Worm (Caenorhabditis elegans): Measurements from ENCODE around the gene F45H10.2.

The F45H10.2 gene

ce11 chrII:13495718-13496117, 2.9 kb upstream of the F45H10.2 start, which contains the start of gene drr-1:
drr-1 (minus strand) TSS chrII:13495900.
- TF ChIP-seq nhr-12 (tag; optimal IDR thresholded peaks at IDR 0.05) (no peak), ZK546.5 (tag; optimal IDR thresholded peaks at IDR 0.05) (no peak), lin-11 (tag; optimal IDR thresholded peaks at IDR 0.05) (no peak), elt-1 (tag; optimal IDR thresholded peaks at IDR 0.05) (no peak), ztf-4 (tag; optimal IDR thresholded peaks at IDR 0.05) (no peak), snpc-4 (tag; optimal IDR thresholded peaks at IDR 0.05) (no peak), ztf-11 (tag; optimal IDR thresholded peaks at IDR 0.05) (no peak), mdl-1 (tag; optimal IDR thresholded peaks at IDR 0.05) (no peak), dmd-4 (tag; optimal IDR thresholded peaks at IDR 0.05) (no peak), crh-2 (tag; optimal IDR thresholded peaks at IDR 0.05) (peak; percentile 28), mbf-1 (tag; optimal IDR thresholded peaks at IDR 0.05) (no peak), sem-4 (tag; optimal IDR thresholded peaks at IDR 0.05) (no peak), egl-27 (tag; optimal IDR thresholded peaks at IDR 0.05) (no peak), fos-1 (tag; optimal IDR thresholded peaks at IDR 0.05) (peak; percentile 28), lsy-2 (tag; optimal IDR thresholded peaks at IDR 0.05) (no peak)

ce11 chrII:13494762-13495161, 1.9 kb upstream of the F45H10.2 start:
- TF ChIP-seq nhr-6 (tag; optimal IDR thresholded peaks at IDR 0.05) = no peak
- TF ChIP-seq blmp-1 (tag; optimal IDR thresholded peaks at IDR 0.05; ENCODE audit: insufficient read depth) = no peak
- peak; percentile 16 for TF ChIP-seq F13H6.1 (tag; optimal IDR thresholded peaks at IDR 0.05)
- TF ChIP-seq crh-2 (tag; optimal IDR thresholded peaks at IDR 0.05) = peak; percentile 62
- peak; percentile 5 for TF ChIP-seq sma-3 (GFP tag; optimal IDR thresholded peaks at IDR 0.05)
- no peak for TF ChIP-seq elt-1 (tag; optimal IDR thresholded peaks at IDR 0.05)
- TF ChIP-seq egl-27 (tag; optimal IDR thresholded peaks at IDR 0.05) = no peak
- TF ChIP-seq lin-13 (GFP tag; optimal IDR thresholded peaks at IDR 0.05) = peak; percentile 43
- peak; percentile 39 for TF ChIP-seq gmeb-1 (tag; optimal IDR thresholded peaks at IDR 0.05)
- no peak for TF ChIP-seq nhr-21 (tag; optimal IDR thresholded peaks at IDR 0.05)
- TF ChIP-seq unc-55 (GFP tag; optimal IDR thresholded peaks at IDR 0.05) = peak; percentile 23
- TF ChIP-seq C34F6.9 (tag; optimal IDR thresholded peaks at IDR 0.05) = peak; percentile 50
- peak; percentile 29 to 72 for TF ChIP-seq lsy-2 (tag; optimal IDR thresholded peaks at IDR 0.05)

DNA sequence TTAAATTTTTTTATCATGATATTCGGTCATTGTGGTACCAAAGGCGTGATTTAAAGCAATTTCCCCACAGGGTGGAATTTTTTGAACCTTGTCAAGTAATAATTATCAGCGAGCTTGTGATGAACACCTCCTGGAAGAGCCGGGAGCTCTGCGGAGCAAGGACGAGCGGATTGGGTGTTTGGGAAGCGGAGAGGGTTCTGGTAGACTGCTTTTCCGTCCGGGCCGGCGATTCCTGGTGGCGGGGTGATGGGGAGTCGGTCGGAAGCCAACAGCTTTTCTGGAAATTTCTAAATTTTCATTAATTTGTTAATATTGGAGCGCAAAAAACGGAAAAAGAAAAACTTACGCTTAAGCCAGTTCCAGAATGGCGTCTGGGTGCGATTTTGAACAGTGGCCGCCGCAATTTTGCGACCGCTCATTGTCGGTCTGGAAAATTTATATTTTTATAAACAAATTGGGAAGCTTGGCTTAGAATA, 1.4 kb upstream of the F45H10.2 start, which contains the start of gene ndua-7:
ndua-7 (minus strand) TSS at position 426 of the 476 bp plus-strand sequence.
- TF ChIP-seq elt-3 (tag; optimal IDR thresholded peaks at IDR 0.05) (no peak), blmp-1 (tag; optimal IDR thresholded peaks at IDR 0.05; ENCODE audit: insufficient read depth) (no peak), sem-4 (tag; optimal IDR thresholded peaks at IDR 0.05) (no peak), unc-62 (GFP tag; optimal IDR thresholded peaks at IDR 0.05) (no peak), lin-39 (tag; optimal IDR thresholded peaks at IDR 0.05) (no peak)

DNA sequence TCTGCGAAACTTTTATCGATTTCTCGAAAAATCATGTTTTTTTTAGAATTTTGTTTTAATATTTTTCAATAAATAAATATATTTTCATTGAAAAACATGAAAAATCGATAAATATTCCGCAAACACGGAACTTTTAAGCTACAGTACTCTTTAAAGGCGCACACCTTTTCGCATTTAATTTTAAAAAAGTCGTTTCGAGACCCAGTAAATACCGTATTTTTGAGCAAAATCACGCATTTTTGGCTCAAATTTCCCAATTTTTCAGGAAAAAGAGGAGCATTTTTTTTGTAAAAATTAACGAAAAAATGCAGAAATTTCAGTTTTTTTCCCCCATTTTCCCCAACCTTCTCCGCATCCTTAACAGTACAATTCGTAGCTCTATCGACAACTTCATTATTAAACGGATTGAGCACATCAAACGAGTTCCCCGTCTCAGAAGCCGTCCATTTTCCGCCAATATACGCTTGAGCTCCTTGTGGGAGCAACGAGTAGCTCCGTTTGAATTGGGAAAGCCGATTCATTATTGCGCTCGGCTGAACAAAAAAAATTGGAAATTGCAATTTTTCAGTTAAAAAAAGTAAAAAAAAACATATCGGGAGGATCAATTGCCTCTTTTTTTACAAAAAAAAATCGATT, 1.5 kb downstream of the F45H10.2 start, which contains the start of gene alh-7:
alh-7 (minus strand) TSS at position 533 of the 636 bp plus-strand sequence.
- TF ChIP-seq nhr-10 (tag; optimal IDR thresholded peaks at IDR 0.05) = no peak
- no peak for TF ChIP-seq unc-39 (tag; optimal IDR thresholded peaks at IDR 0.05)
- no peak for TF ChIP-seq crh-2 (tag; optimal IDR thresholded peaks at IDR 0.05)
- TF ChIP-seq nhr-25 (tag; optimal IDR thresholded peaks at IDR 0.05) = no peak
- no peak for TF ChIP-seq nhr-21 (tag; optimal IDR thresholded peaks at IDR 0.05)
- no peak for TF ChIP-seq aly-2 (tag; optimal IDR thresholded peaks at IDR 0.05)
- no peak for TF ChIP-seq mbf-1 (tag; optimal IDR thresholded peaks at IDR 0.05)
- TF ChIP-seq lin-13 (GFP tag; optimal IDR thresholded peaks at IDR 0.05) = no peak
- TF ChIP-seq gmeb-1 (tag; optimal IDR thresholded peaks at IDR 0.05) = no peak
- no peak for TF ChIP-seq lin-39 (tag; optimal IDR thresholded peaks at IDR 0.05)
- TF ChIP-seq snpc-4 (tag; optimal IDR thresholded peaks at IDR 0.05) = no peak
- TF ChIP-seq mab-5 (tag; optimal IDR thresholded peaks at IDR 0.05) = no peak
- TF ChIP-seq ztf-1 (GFP tag; conservative IDR thresholded peaks at IDR 0.05) = no peak
- no peak for TF ChIP-seq ztf-4 (tag; optimal IDR thresholded peaks at IDR 0.05)
- no peak for TF ChIP-seq sma-3 (GFP tag; optimal IDR thresholded peaks at IDR 0.05)
- no peak for TF ChIP-seq lin-11 (tag; optimal IDR thresholded peaks at IDR 0.05)
- TF ChIP-seq nhr-129 (tag; optimal IDR thresholded peaks at IDR 0.05) = no peak
- TF ChIP-seq sem-4 (tag; optimal IDR thresholded peaks at IDR 0.05) = no peak

Measured in whole organism, L2 larva.